Fruit fly (Drosophila melanogaster) Kc167 (cell line): ENCODE measurements around the gene CG43052.

Source experiments
- Myc ChIP-seq: fragments of >200 bp; optimal IDR thresholded peaks from 2 replicates; lab custom pipeline; 2017; ENCODE audit warnings: missing external identifiers
- h ChIP-seq: fragments of >200 bp; optimal IDR thresholded peaks from 3 replicates; lab custom pipeline; 2018; ENCODE audit warnings: missing external identifiers
- insv ChIP-seq: fragments of >200 bp; optimal IDR thresholded peaks from 3 replicates; lab custom pipeline; 2018; ENCODE audit warnings: missing external identifiers
- psq ChIP-seq: fragments of >200 bp; optimal IDR thresholded peaks from 2 replicates; lab custom pipeline; 2017; ENCODE audit warnings: missing external identifiers
- ttk ChIP-seq: sonication (Bioruptor generic); optimal IDR thresholded peaks from 2 replicates; lab custom pipeline; 2017; ENCODE audit warnings: missing external identifiers

DNA sequence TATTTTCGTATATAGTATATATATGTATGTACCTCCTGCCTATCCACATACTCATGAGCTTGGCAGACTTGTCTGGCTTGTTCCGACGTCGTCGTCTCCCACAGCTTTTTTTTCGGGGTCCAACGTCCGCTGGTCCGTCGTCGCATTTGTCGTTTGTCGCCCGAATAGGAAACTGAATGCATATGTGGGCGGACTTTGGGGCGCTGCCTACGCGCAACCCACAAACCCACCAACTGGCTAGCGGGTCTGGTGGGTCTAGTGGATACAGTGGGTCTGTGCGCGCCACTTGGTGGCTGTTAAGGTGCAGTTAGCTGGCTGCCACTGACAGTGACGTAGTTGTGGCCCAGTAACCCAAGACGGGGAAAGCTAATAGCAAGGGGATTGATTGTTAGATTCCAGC, 32.9 kb upstream of the CG43052 start:
- TF ChIP-seq psq (lab: Kevin White, UChicago) (no peak), insv (no peak), ttk (lab: Kevin White, UChicago) (no peak), h (lab: Kevin White, UChicago) (no peak), Myc (lab: Kevin White, UChicago) (no peak)
